Worm (Caenorhabditis elegans) whole organism, mixed stage, embryonic: Measurements from ENCODE around the gene dnc-1.
A peak's percentile ranks its signal among the peaks of the same experiment; 100 is the strongest.
"Not testable (repeated sequence)": the region's sequence is repeated elsewhere in the genome, so short reads cannot be mapped to it uniquely, and the experiment has no call there.

Experiments
- M03D4.4 ChIP-seq: sonication (generic microtip); optimal IDR thresholded peaks from 2 replicates; lab custom pipeline; 2017; ENCODE audit warnings: mild to moderate bottlenecking, missing genetic modification characterization, missing compliant biosample characterization
- bed-3 ChIP-seq: fragments of 200-800 bp; sonication (Bioruptor generic); optimal IDR thresholded peaks from 3 replicates; lab custom pipeline; 2018; ENCODE audit warnings: mild to moderate bottlenecking, missing genetic modification characterization, moderate library complexity, missing compliant biosample characterization
- blmp-1 ChIP-seq: fragments of 150-350 bp; optimal IDR thresholded peaks from 2 replicates; lab custom pipeline; 2014; ENCODE audit warnings: missing biosample characterization, missing genetic modification characterization
- ceh-39 ChIP-seq: fragments of 150-350 bp; optimal IDR thresholded peaks from 2 replicates; lab custom pipeline; 2014; ENCODE audit warnings: missing biosample characterization, missing genetic modification characterization
- ceh-83 ChIP-seq: fragments of 200-800 bp; sonication (Bioruptor generic); optimal IDR thresholded peaks from 2 replicates; lab custom pipeline; 2018; ENCODE audit warnings: mild to moderate bottlenecking, missing genetic modification characterization, missing compliant biosample characterization
- ces-1 ChIP-seq: fragments of 150-350 bp; optimal IDR thresholded peaks from 2 replicates; lab custom pipeline; 2014; ENCODE audit warnings: missing biosample characterization, missing genetic modification reagents, missing genetic modification characterization
- cnd-1 ChIP-seq: fragments of 200-800 bp; sonication (Bioruptor generic); optimal IDR thresholded peaks from 2 replicates; lab custom pipeline; 2018; ENCODE audit warnings: mild to moderate bottlenecking, missing genetic modification characterization, missing compliant biosample characterization
- drap-1 ChIP-seq: fragments of 200-800 bp; sonication (Bioruptor generic); optimal IDR thresholded peaks from 3 replicates; lab custom pipeline; 2018; ENCODE audit warnings: mild to moderate bottlenecking, missing genetic modification characterization, missing compliant biosample characterization
- elt-1 ChIP-seq: sonication (generic microtip); optimal IDR thresholded peaks from 2 replicates; lab custom pipeline; 2017; ENCODE audit warnings: missing genetic modification characterization, mild to moderate bottlenecking, missing compliant biosample characterization, antibody characterized with exemption, moderate library complexity, borderline replicate concordance; ENCODE audit not compliant: insufficient read depth
- elt-3 ChIP-seq: fragments of 150-350 bp; optimal IDR thresholded peaks from 2 replicates; lab custom pipeline; 2014; ENCODE audit warnings: missing biosample characterization, missing genetic modification characterization
- flh-1 ChIP-seq: fragments of 200-800 bp; sonication (Bioruptor generic); optimal IDR thresholded peaks from 2 replicates; lab custom pipeline; 2018; ENCODE audit warnings: mild to moderate bottlenecking, missing genetic modification characterization, moderate library complexity, missing compliant biosample characterization
- ham-2 ChIP-seq: fragments of 200-800 bp; sonication (Bioruptor generic); optimal IDR thresholded peaks from 2 replicates; lab custom pipeline; 2018; ENCODE audit warnings: mild to moderate bottlenecking, missing genetic modification characterization, missing compliant biosample characterization
- hlh-1 ChIP-seq: fragments of 150-350 bp; optimal IDR thresholded peaks from 2 replicates; lab custom pipeline; 2014; ENCODE audit warnings: missing biosample characterization, missing genetic modification reagents, missing genetic modification characterization
- lin-13 ChIP-seq: fragments of 150-350 bp; optimal IDR thresholded peaks from 2 replicates; lab custom pipeline; 2014; ENCODE audit warnings: missing biosample characterization, missing genetic modification characterization
- lin-32 ChIP-seq: fragments of 200-800 bp; sonication (Bioruptor generic); optimal IDR thresholded peaks from 2 replicates; lab custom pipeline; 2018; ENCODE audit warnings: mild to moderate bottlenecking, missing genetic modification characterization, missing compliant biosample characterization
- lsy-2 ChIP-seq: fragments of 150-350 bp; optimal IDR thresholded peaks from 2 replicates; lab custom pipeline; 2014; ENCODE audit warnings: missing biosample characterization, missing genetic modification characterization
- mab-5 ChIP-seq: fragments of 150-350 bp; optimal IDR thresholded peaks from 2 replicates; lab custom pipeline; 2014; ENCODE audit warnings: missing biosample characterization, missing genetic modification characterization
- mep-1 ChIP-seq: fragments of 150-350 bp; optimal IDR thresholded peaks from 2 replicates; lab custom pipeline; 2017; ENCODE audit warnings: missing biosample characterization, missing genetic modification reagents, missing genetic modification characterization, inconsistent platforms
- nhr-12 ChIP-seq: fragments of 150-350 bp; optimal IDR thresholded peaks from 2 replicates; lab custom pipeline; 2014; ENCODE audit warnings: missing biosample characterization, missing genetic modification characterization
- nhr-2 ChIP-seq: fragments of 150-350 bp; optimal IDR thresholded peaks from 2 replicates; lab custom pipeline; 2014; ENCODE audit warnings: missing biosample characterization, missing genetic modification characterization
- nhr-237 ChIP-seq: fragments of 150-350 bp; optimal IDR thresholded peaks from 2 replicates; lab custom pipeline; 2014; ENCODE audit warnings: missing biosample characterization, missing genetic modification characterization
- pha-4 ChIP-seq: fragments of 150-350 bp; optimal IDR thresholded peaks from 2 replicates; lab custom pipeline; 2018; ENCODE audit warnings: missing biosample characterization, missing genetic modification reagents, missing genetic modification characterization
- sem-2 ChIP-seq: fragments of 200-800 bp; sonication (Bioruptor generic); optimal IDR thresholded peaks from 2 replicates; lab custom pipeline; 2018; ENCODE audit warnings: mild to moderate bottlenecking, missing genetic modification characterization, missing compliant biosample characterization
- snpc-4 ChIP-seq: fragments of 150-350 bp; optimal IDR thresholded peaks from 2 replicates; lab custom pipeline; 2014; ENCODE audit warnings: missing biosample characterization, missing genetic modification characterization
- sptf-1 ChIP-seq: sonication (generic microtip); optimal IDR thresholded peaks from 2 replicates; lab custom pipeline; 2017; ENCODE audit warnings: mild to moderate bottlenecking, missing genetic modification characterization, moderate library complexity, missing compliant biosample characterization
- unc-120 ChIP-seq: sonication (generic microtip); optimal IDR thresholded peaks from 2 replicates; lab custom pipeline; 2017; ENCODE audit warnings: missing genetic modification characterization, missing compliant biosample characterization; ENCODE audit not compliant: poor library complexity, severe bottlenecking
- unc-39 ChIP-seq: fragments of 150-350 bp; optimal IDR thresholded peaks from 2 replicates; lab custom pipeline; 2014; ENCODE audit warnings: missing biosample characterization, missing genetic modification characterization
- unc-62 ChIP-seq: fragments of 150-350 bp; optimal IDR thresholded peaks from 2 replicates; lab custom pipeline; 2014; ENCODE audit warnings: missing biosample characterization, missing genetic modification reagents, missing genetic modification characterization
- zip-8 ChIP-seq: fragments of 150-350 bp; optimal IDR thresholded peaks from 2 replicates; lab custom pipeline; 2014; ENCODE audit warnings: missing biosample characterization, missing genetic modification characterization

dnc-1 gene

DNA sequence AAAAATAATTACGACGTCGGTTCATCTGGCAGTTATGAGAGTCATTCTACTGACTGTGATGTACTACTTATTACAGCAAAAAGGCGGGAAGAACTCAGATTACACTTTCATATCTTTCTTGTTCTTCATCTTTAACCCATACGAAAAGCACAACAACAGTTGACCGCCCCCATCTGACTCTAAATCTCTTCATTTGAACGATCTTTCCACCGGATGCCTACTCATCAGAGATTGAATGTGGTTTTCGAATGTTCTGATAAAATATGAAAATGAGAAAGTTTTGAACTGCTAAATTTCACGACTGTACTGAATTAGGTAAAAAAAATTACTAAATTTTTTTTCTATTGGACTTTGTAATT, 25.2 kb upstream of the dnc-1 start, which contains the start of gene sri-19:
TSS of gene sri-19 (plus strand) at position 143 of the 359 bp plus-strand sequence.
- no peak for TF ChIP-seq snpc-4 (tag; lab: Kevin White, UChicago)
- TF ChIP-seq lin-13 (tag; lab: Kevin White, UChicago), result no peak
- TF ChIP-seq mab-5 (tag; lab: Kevin White, UChicago), result no peak
- no peak for TF ChIP-seq elt-3 (tag; lab: Kevin White, UChicago)
- TF ChIP-seq ceh-39 (tag; lab: Kevin White, UChicago), result no peak
- TF ChIP-seq lin-32, result no peak
- TF ChIP-seq ces-1 (GFP tag; lab: Kevin White, UChicago), result no peak
- no peak for TF ChIP-seq ham-2
- TF ChIP-seq unc-39 (tag; lab: Kevin White, UChicago), result no peak
- peak; percentile 21 for TF ChIP-seq unc-120 (tag; lab: Kevin White, UChicago)
- TF ChIP-seq hlh-1 (tag; lab: Kevin White, UChicago), result peak; percentile 82
- TF ChIP-seq zip-8, result no peak
- TF ChIP-seq bed-3 (GFP tag; lab: Kevin White, UChicago), result no peak
- no peak for TF ChIP-seq flh-1 (GFP tag; lab: Kevin White, UChicago)
- no peak for TF ChIP-seq blmp-1

ce11 chrIV:10957583-10958229, 24.7 kb upstream of the dnc-1 start, which contains the start of gene Y69E1A.5:
Y69E1A.5 (minus strand) TSS chrIV:10957655.
- peak; percentile 40 for TF ChIP-seq unc-62
- peak; percentile 82 for TF ChIP-seq hlh-1 (tag; lab: Kevin White, UChicago)
- TF ChIP-seq mab-5 (tag; lab: Kevin White, UChicago), result peak; percentile 31
- no peak for TF ChIP-seq cnd-1 (tag; lab: Kevin White, UChicago)

ce11 chrIV:10954955-10955354, 22.0 kb upstream of the dnc-1 start, which contains the start of gene Y69E1A.4:
Y69E1A.4 (plus strand) TSS chrIV:10955255.
- TF ChIP-seq lsy-2; nhr-2 (tag; lab: Kevin White, UChicago); mep-1 (tag; lab: Kevin White, UChicago): not testable (repeated sequence)

DNA sequence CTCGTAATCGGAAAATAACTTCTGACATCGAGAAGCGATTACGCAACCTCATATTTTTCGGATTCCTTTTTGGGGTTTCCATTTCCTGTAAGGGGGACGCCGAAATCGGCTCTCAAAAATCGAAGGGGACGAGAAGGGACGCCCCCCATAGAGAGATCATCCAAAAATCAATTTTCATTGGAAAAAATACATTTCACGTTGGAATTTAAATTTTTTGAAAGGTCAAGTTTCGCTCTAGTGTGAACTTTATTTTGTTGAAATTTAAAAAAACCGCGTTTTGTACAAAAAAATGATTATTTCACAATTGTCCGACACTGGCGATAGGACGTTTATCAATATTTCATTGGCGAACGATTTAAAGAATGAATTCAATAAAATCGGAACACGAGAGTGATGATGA, 19.0 kb upstream of the dnc-1 start, which contains the start of gene Y69E1A.3:
TSS of gene Y69E1A.3 (plus strand) at position 301 of the 400 bp plus-strand sequence.
- TF ChIP-seq mab-5 (tag; lab: Kevin White, UChicago) (no peak), elt-1 (tag; lab: Kevin White, UChicago) (no peak), nhr-12 (tag; lab: Kevin White, UChicago) (no peak), flh-1 (GFP tag; lab: Kevin White, UChicago) (no peak), unc-120 (tag; lab: Kevin White, UChicago) (no peak), unc-39 (tag; lab: Kevin White, UChicago) (no peak), M03D4.4 (tag; lab: Kevin White, UChicago) (no peak), lin-13 (tag; lab: Kevin White, UChicago) (no peak), unc-62 (no peak), nhr-2 (tag; lab: Kevin White, UChicago) (no peak), ceh-39 (tag; lab: Kevin White, UChicago) (no peak), drap-1 (GFP tag; lab: Kevin White, UChicago) (no peak), blmp-1 (no peak), ceh-83 (no peak), ces-1 (GFP tag; lab: Kevin White, UChicago) (no peak)

ce11 chrIV:10950363-10951214, 17.6 kb upstream of the dnc-1 start:
- no peak for TF ChIP-seq pha-4 (tag; lab: Kevin White, UChicago)
- TF ChIP-seq lin-13 (tag; lab: Kevin White, UChicago), result no peak
- no peak for TF ChIP-seq unc-62
- TF ChIP-seq ces-1 (GFP tag; lab: Kevin White, UChicago), result no peak
- TF ChIP-seq elt-1 (tag; lab: Kevin White, UChicago), result no peak
- TF ChIP-seq nhr-237, result no peak
- no peak for TF ChIP-seq nhr-2 (tag; lab: Kevin White, UChicago)
- no peak for TF ChIP-seq M03D4.4 (tag; lab: Kevin White, UChicago)
- no peak for TF ChIP-seq bed-3 (GFP tag; lab: Kevin White, UChicago)
- TF ChIP-seq nhr-12 (tag; lab: Kevin White, UChicago), result no peak
- no peak for TF ChIP-seq sptf-1
- TF ChIP-seq sem-2 (GFP tag; lab: Kevin White, UChicago), result no peak
- TF ChIP-seq, all 35 proteins: peak for 0
